Worm (Caenorhabditis elegans) whole organism, early embryonic: Measurements from ENCODE around the gene lin-49.

Experiments
- B0310.2 ChIP-seq: sonication (generic microtip); optimal IDR thresholded peaks from 2 replicates; lab custom pipeline; 2016; ENCODE audit warnings: mild to moderate bottlenecking, missing genetic modification characterization, missing compliant biosample characterization
- aly-1 ChIP-seq: sonication (generic microtip); optimal IDR thresholded peaks from 2 replicates; lab custom pipeline; 2016; ENCODE audit warnings: missing genetic modification characterization, missing compliant biosample characterization
- ama-1 ChIP-seq: fragments of 150-350 bp; optimal IDR thresholded peaks from 2 replicates; lab custom pipeline; 2014
- ceh-13 ChIP-seq: fragments of 200-800 bp; sonication (Bioruptor generic); optimal IDR thresholded peaks from 2 replicates; lab custom pipeline; 2018; ENCODE audit warnings: mild to moderate bottlenecking, missing genetic modification characterization, missing compliant biosample characterization
- ceh-36 ChIP-seq: sonication (generic microtip); optimal IDR thresholded peaks from 2 replicates; lab custom pipeline; 2016; ENCODE audit warnings: missing genetic modification characterization, inconsistent platforms, missing compliant biosample characterization
- ets-7 ChIP-seq: sonication (generic microtip); optimal IDR thresholded peaks from 2 replicates; lab custom pipeline; 2016; ENCODE audit warnings: missing genotype, missing genetic modification characterization, missing compliant biosample characterization
- flt-1 ChIP-seq: fragments of 200-800 bp; sonication (Bioruptor generic); IDR thresholded peaks from 2 replicates; pipeline ENCODE4 v1.3.6; 2022; ENCODE audit warnings: missing genetic modification characterization, missing compliant biosample characterization
- hmbx-1 ChIP-seq: sonication (generic microtip); optimal IDR thresholded peaks from 2 replicates; lab custom pipeline; 2016; ENCODE audit warnings: mild to moderate bottlenecking, missing genetic modification characterization, missing compliant biosample characterization
- hmg-4 ChIP-seq: fragments of 200-800 bp; sonication (Bioruptor generic); optimal IDR thresholded peaks from 2 replicates; lab custom pipeline; 2018; ENCODE audit warnings: mild to moderate bottlenecking, missing genetic modification characterization, missing compliant biosample characterization
- pes-1 ChIP-seq: fragments of 200-800 bp; sonication (Bioruptor generic); IDR thresholded peaks from 2 replicates; pipeline ENCODE4 v1.3.6; 2022; ENCODE audit warnings: missing genetic modification reagents, missing genetic modification characterization, missing compliant biosample characterization
- scrt-1 ChIP-seq: fragments of 200-800 bp; sonication (Bioruptor generic); IDR thresholded peaks from 2 replicates; pipeline ENCODE4 v1.3.6; 2022; ENCODE audit warnings: missing genetic modification characterization, missing compliant biosample characterization
- sea-1 ChIP-seq: fragments of 200-800 bp; sonication (Bioruptor generic); conservative IDR thresholded peaks from 2 replicates; pipeline ENCODE4 v1.3.6; 2022; ENCODE audit warnings: missing genetic modification characterization, missing compliant biosample characterization
- tbx-11 ChIP-seq: fragments of 200-800 bp; sonication (Bioruptor generic); IDR thresholded peaks from 2 replicates; pipeline ENCODE4 v1.3.6; 2022; ENCODE audit warnings: missing genetic modification characterization, missing compliant biosample characterization
- tbx-37 ChIP-seq: fragments of 200-800 bp; sonication (Bioruptor generic); conservative IDR thresholded peaks from 2 replicates; pipeline ENCODE4 v1.3.6; 2022; ENCODE audit warnings: missing genetic modification reagents, missing genetic modification characterization, missing compliant biosample characterization

- no peak for TF ChIP-seq ets-7
- TF ChIP-seq B0310.2 (tag; lab: Kevin White, UChicago), result no peak
- no peak for TF ChIP-seq hmbx-1 (tag; lab: Kevin White, UChicago)
- no peak for TF ChIP-seq ama-1 (lab: Kevin White, UChicago)
- TF ChIP-seq tbx-37 (GFP tag; lab: Robert Waterston, UW), result no peak
- TF ChIP-seq aly-1 (tag; lab: Kevin White, UChicago), result no peak
- no peak for TF ChIP-seq hmg-4 (GFP tag; lab: Kevin White, UChicago)
- TF ChIP-seq pes-1, result no peak
- TF ChIP-seq sea-1, result no peak
- TF ChIP-seq ceh-13, result no peak
- TF ChIP-seq flt-1 (GFP tag; lab: Robert Waterston, UW), result no peak
- no peak for TF ChIP-seq ceh-36
- TF ChIP-seq tbx-11, result no peak
- TF ChIP-seq scrt-1, result no peak
Measured at ce11 chrIV:8611886-8612542, 8.5 kb upstream of the lin-49 start, which contains the start of the genes F42A9.17 and cyp-33E2.
